Worm (Caenorhabditis elegans) whole organism, early embryonic: ENCODE results near the gene Y47D3A.31.

Experiments used
- F13C5.2 ChIP-seq: sonication (generic microtip); optimal IDR thresholded peaks from 2 replicates; lab custom pipeline; 2017; ENCODE audit warnings: mild to moderate bottlenecking, missing genetic modification characterization, inconsistent platforms, missing compliant biosample characterization
- ama-1 ChIP-seq: fragments of 150-350 bp; optimal IDR thresholded peaks from 2 replicates; lab custom pipeline; 2014
- ceh-13 ChIP-seq: fragments of 200-800 bp; sonication (Bioruptor generic); optimal IDR thresholded peaks from 2 replicates; lab custom pipeline; 2018; ENCODE audit warnings: mild to moderate bottlenecking, missing genetic modification characterization, missing compliant biosample characterization
- ceh-36 ChIP-seq: sonication (generic microtip); optimal IDR thresholded peaks from 2 replicates; lab custom pipeline; 2016; ENCODE audit warnings: missing genetic modification characterization, inconsistent platforms, missing compliant biosample characterization
- flt-1 ChIP-seq: fragments of 200-800 bp; sonication (Bioruptor generic); IDR thresholded peaks from 2 replicates; pipeline ENCODE4 v1.3.6; 2022; ENCODE audit warnings: missing genetic modification characterization, missing compliant biosample characterization
- hmbx-1 ChIP-seq: sonication (generic microtip); optimal IDR thresholded peaks from 2 replicates; lab custom pipeline; 2016; ENCODE audit warnings: mild to moderate bottlenecking, missing genetic modification characterization, missing compliant biosample characterization
- hmg-4 ChIP-seq: fragments of 200-800 bp; sonication (Bioruptor generic); optimal IDR thresholded peaks from 2 replicates; lab custom pipeline; 2018; ENCODE audit warnings: mild to moderate bottlenecking, missing genetic modification characterization, missing compliant biosample characterization
- hnd-1 ChIP-seq: sonication (generic microtip); optimal IDR thresholded peaks from 2 replicates; lab custom pipeline; 2016; ENCODE audit warnings: missing genetic modification characterization, missing compliant biosample characterization
- pes-1 ChIP-seq: fragments of 200-800 bp; sonication (Bioruptor generic); IDR thresholded peaks from 2 replicates; pipeline ENCODE4 v1.3.6; 2022; ENCODE audit warnings: missing genetic modification reagents, missing genetic modification characterization, missing compliant biosample characterization
- scrt-1 ChIP-seq: fragments of 200-800 bp; sonication (Bioruptor generic); IDR thresholded peaks from 2 replicates; pipeline ENCODE4 v1.3.6; 2022; ENCODE audit warnings: missing genetic modification characterization, missing compliant biosample characterization
- sea-1 ChIP-seq: fragments of 200-800 bp; sonication (Bioruptor generic); conservative IDR thresholded peaks from 2 replicates; pipeline ENCODE4 v1.3.6; 2022; ENCODE audit warnings: missing genetic modification characterization, missing compliant biosample characterization
- tbx-11 ChIP-seq: fragments of 200-800 bp; sonication (Bioruptor generic); IDR thresholded peaks from 2 replicates; pipeline ENCODE4 v1.3.6; 2022; ENCODE audit warnings: missing genetic modification characterization, missing compliant biosample characterization
- tbx-37 ChIP-seq: fragments of 200-800 bp; sonication (Bioruptor generic); conservative IDR thresholded peaks from 2 replicates; pipeline ENCODE4 v1.3.6; 2022; ENCODE audit warnings: missing genetic modification reagents, missing genetic modification characterization, missing compliant biosample characterization
- tra-4 ChIP-seq: sonication (generic microtip); optimal IDR thresholded peaks from 2 replicates; lab custom pipeline; 2017; ENCODE audit warnings: missing genetic modification characterization, missing compliant biosample characterization

Gene Y47D3A.31

ce11 chrIII:11110756-11111155 lies 46.2 kb downstream of the Y47D3A.31 start:
- TF ChIP-seq hnd-1 (tag; lab: Kevin White, UChicago) (no peak), ama-1 (lab: Kevin White, UChicago) (no peak), pes-1 (GFP tag; lab: Robert Waterston, UW) (0 out of 2 replicates have a peak, but pooled peaks have one; percentile 44), sea-1 (GFP tag; lab: Robert Waterston, UW) (0 out of 2 replicates have a peak, but pooled peaks have one; percentile 43), ceh-36 (tag; lab: Kevin White, UChicago) (no peak), hmbx-1 (tag; lab: Kevin White, UChicago) (no peak), flt-1 (GFP tag; lab: Robert Waterston, UW) (0 out of 2 replicates have a peak, but pooled peaks have one; percentile 20), tbx-11 (no peak), hmg-4 (GFP tag; lab: Kevin White, UChicago) (peak; percentile 14), F13C5.2 (tag; lab: Kevin White, UChicago) (peak; percentile 36), scrt-1 (GFP tag; lab: Robert Waterston, UW) (peak; percentile 61; the same call in 1 of the 2 replicates), tbx-37 (no peak), tra-4 (tag; lab: Kevin White, UChicago) (no peak), ceh-13 (no peak)

ce11 chrIII:11107327-11107726 lies 49.7 kb downstream of the Y47D3A.31 start:
- TF ChIP-seq tbx-11 (no peak), hmg-4 (GFP tag; lab: Kevin White, UChicago) (no peak)
